Fruit fly (Drosophila melanogaster) whole organism, embryonic: ENCODE measurements around the gene CG8289.

Experiments used
- CG11398 ChIP-seq: fragments of 200-800 bp; sonication (Bioruptor generic); optimal IDR thresholded peaks from 2 replicates; lab custom pipeline; 2016; ENCODE audit warnings: missing biosample characterization, missing genetic modification characterization
- Dfd ChIP-seq, 2 experiments: fragments of >200 bp; optimal IDR thresholded peaks; 2 replicates each; lab custom pipeline; 2017; ENCODE audit warnings: missing biosample characterization in 2 of 2, missing genetic modification characterization in 2 of 2
- Dref ChIP-seq: fragments of 200-800 bp; sonication (Bioruptor generic); IDR thresholded peaks from 2 replicates; pipeline ENCODE4 v1.3.6; 2022; ENCODE audit warnings: missing biosample characterization, missing genetic modification characterization
- gsb ChIP-seq: fragments of 200-800 bp; sonication (Bioruptor generic); IDR thresholded peaks from 2 replicates; pipeline ENCODE4 v1.3.6; 2022; ENCODE audit warnings: missing biosample characterization, missing genetic modification characterization
- h ChIP-seq: fragments of >200 bp; optimal IDR thresholded peaks from 2 replicates; lab custom pipeline; 2017
- zfh2 ChIP-seq: fragments of 200-800 bp; sonication (Bioruptor generic); optimal IDR thresholded peaks from 2 replicates; lab custom pipeline; 2016; ENCODE audit warnings: missing biosample characterization, missing genetic modification characterization

- TF ChIP-seq zfh2 (GFP tag; lab: Kevin White, UChicago) (no peak), CG11398 (GFP tag; lab: Kevin White, UChicago) (no peak), Dref (no peak), Dfd (GFP tag; optimal IDR thresholded peaks at IDR 0.05; lab: Kevin White, UChicago) (no peak), gsb (no peak), h (lab: Kevin White, UChicago) (no peak)
Measured at dm6 chrX:17611455-17611854, 24.4 kb downstream of the CG8289 start.
